Fruit fly (Drosophila melanogaster): Measurements from ENCODE around the gene RpS14b.

Gene RpS14b

DNA sequence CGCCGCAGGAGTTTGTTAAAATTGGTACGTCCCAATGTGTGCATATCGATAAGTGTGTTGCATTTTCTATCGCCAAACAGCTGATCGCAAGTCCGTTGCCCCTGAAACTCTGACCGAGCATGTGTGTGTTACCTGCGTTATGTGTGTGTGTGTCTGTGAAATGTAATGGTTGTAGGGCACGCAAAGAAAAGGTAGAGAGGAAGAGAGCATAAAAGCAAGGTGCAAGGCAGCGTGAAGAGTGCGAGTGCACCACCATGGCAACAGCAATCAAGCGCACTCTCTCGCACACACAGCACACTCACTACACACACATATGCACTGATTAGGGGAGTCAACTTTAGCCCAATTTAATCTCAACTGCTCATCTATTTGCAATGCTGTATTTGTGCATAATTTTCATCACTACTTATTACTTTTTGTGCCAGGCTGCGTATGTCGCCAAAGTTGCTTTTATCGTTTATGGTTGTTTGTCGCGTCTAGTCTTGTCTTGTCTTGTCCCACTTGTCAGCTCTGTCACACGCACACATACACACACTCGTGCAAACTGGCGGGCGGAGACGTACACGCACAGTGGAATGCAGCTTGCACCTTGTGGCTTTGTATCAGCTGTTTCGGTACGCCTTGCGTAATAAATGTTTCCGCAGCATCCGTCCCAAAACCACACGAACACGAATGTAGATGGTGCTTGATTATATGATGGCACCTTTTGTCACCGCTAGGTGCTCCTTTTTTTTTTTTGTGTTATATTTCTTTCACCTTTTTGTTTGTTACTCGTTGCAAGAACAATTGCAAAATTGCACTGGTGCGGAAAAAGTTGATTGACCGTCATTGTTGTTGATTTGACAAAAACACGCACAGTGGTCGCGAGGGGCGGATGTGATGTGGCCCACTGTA lies 3.1 kb downstream of the RpS14b start (continued):
- TF ChIP-seq CG14710 (tag; optimal IDR thresholded peaks at IDR 0.05) (peak; percentile 90), Adf1 (GFP tag; IDR thresholded peaks at IDR 0.05) (no peak), Pdp1 (GFP tag; optimal IDR thresholded peaks at IDR 0.05) (peak; percentile 81 to 92), E2f1 (GFP tag; IDR thresholded peaks at IDR 0.05) (peak; percentile 58), Hr51 (GFP tag; optimal IDR thresholded peaks at IDR 0.05) (peak; percentile 50 to 82), wdn (GFP tag; IDR thresholded peaks at IDR 0.05) (0 out of 2 replicates have a peak, but pooled peaks have one; percentile 36), chm (GFP tag; IDR thresholded peaks at IDR 0.05) (peak; percentile 54; the same call in 1 of the 2 replicates), dimm (GFP tag; IDR thresholded peaks at IDR 0.05) (peak; percentile 21; the same call in 1 of the 2 replicates), pros (GFP tag; optimal IDR thresholded peaks at IDR 0.05) (peak; percentile 75), Atf6 (GFP tag; IDR thresholded peaks at IDR 0.05) (peak; percentile 23; the same call in 1 of the 2 replicates), CG7556 (GFP tag; optimal IDR thresholded peaks at IDR 0.05) (peak; percentile 89), CG12104 (GFP tag; optimal IDR thresholded peaks at IDR 0.05) (peak; percentile 52), nerfin-2 (GFP tag; IDR thresholded peaks at IDR 0.05; ENCODE audit: partially characterized antibody) (no peak), CG33213 (GFP tag; optimal IDR thresholded peaks at IDR 0.05) (peak; percentile 58), repo (GFP tag; optimal IDR thresholded peaks at IDR 0.05) (peak; percentile 53), CG7786 (GFP tag; optimal IDR thresholded peaks at IDR 0.05) (peak; percentile 80), CG42726 (GFP tag; IDR thresholded peaks at IDR 0.05; ENCODE audit: partially characterized antibody) (no peak), CG32532 (GFP tag; IDR thresholded peaks at IDR 0.05) (0 out of 2 replicates have a peak, but pooled peaks have one; percentile 52), CG34376 (GFP tag; optimal IDR thresholded peaks at IDR 0.05) (no peak), CG13287 (GFP tag; IDR thresholded peaks at IDR 0.05; ENCODE audit: partially characterized antibody) (no peak), eyg (GFP tag; optimal IDR thresholded peaks at IDR 0.05) (peak; percentile 71), Dbx (GFP tag; IDR thresholded peaks at IDR 0.05) (no peak), PHDP (tag; optimal IDR thresholded peaks at IDR 0.05) (peak; percentile 72), scrt (GFP tag; optimal IDR thresholded peaks at IDR 0.05) (peak; percentile 48), HmgD (GFP tag; optimal IDR thresholded peaks at IDR 0.05) (peak; percentile 44), peb (GFP tag; IDR thresholded peaks at IDR 0.05) (peak; percentile 75), CG8359 (GFP tag; optimal IDR thresholded peaks at IDR 0.05; ENCODE audit: borderline replicate concordance) (peak; percentile 48), Ravus (GFP tag; IDR thresholded peaks at IDR 0.05) (no peak), gcm (GFP tag; optimal IDR thresholded peaks at IDR 0.05) (peak; percentile 78), ftz-f1 (GFP tag; optimal IDR thresholded peaks at IDR 0.05) (no peak), CG30403 (GFP tag; optimal IDR thresholded peaks at IDR 0.05) (peak; percentile 86), CG11456 (GFP tag; IDR thresholded peaks at IDR 0.05) (peak; percentile 33; the same call in 1 of the 3 replicates), seq (GFP tag; IDR thresholded peaks at IDR 0.05) (peak; percentile 57), CG9932 (GFP tag; IDR thresholded peaks at IDR 0.05) (no peak; the same call in 1 of the 2 replicates), mld (GFP tag; IDR thresholded peaks at IDR 0.05; ENCODE audit: partially characterized antibody) (no peak), sc (optimal IDR thresholded peaks at IDR 0.05) (no peak), sc (GFP tag; optimal IDR thresholded peaks at IDR 0.05) (peak; percentile 88), CG13624 (GFP tag; optimal IDR thresholded peaks at IDR 0.05) (peak; percentile 25), gro (GFP tag; optimal IDR thresholded peaks at IDR 0.05) (no peak), CG18764 (GFP tag; optimal IDR thresholded peaks at IDR 0.05) (peak; percentile 61), CG11398 (GFP tag; optimal IDR thresholded peaks at IDR 0.05) (peak; percentile 76), CG31224 (GFP tag; IDR thresholded peaks at IDR 0.05) (no peak), ci (GFP tag; IDR thresholded peaks at IDR 0.05) (peak; percentile 59; the same call in 1 of the 3 replicates), Taf1 (GFP tag; IDR thresholded peaks at IDR 0.05) (no peak), CG7928 (GFP tag; optimal IDR thresholded peaks at IDR 0.05) (no peak), cato (GFP tag; optimal IDR thresholded peaks at IDR 0.05; ENCODE audit: borderline replicate concordance) (peak; percentile 74), Hmx (GFP tag; optimal IDR thresholded peaks at IDR 0.05) (no peak), CkIIα-i1 (GFP tag; IDR thresholded peaks at IDR 0.05) (no peak)
